Fruit fly (Drosophila melanogaster) whole organism, prepupa: ENCODE data around the gene gw.
A peak's percentile ranks its signal among the peaks of the same experiment; 100 is the strongest.

Experiments
- Blimp-1 ChIP-seq: fragments of 200-800 bp; sonication (Bioruptor generic); optimal IDR thresholded peaks from 3 replicates; lab custom pipeline; 2017; ENCODE audit warnings: missing biosample characterization, missing genetic modification characterization, mild to moderate bottlenecking, moderate library complexity, missing genetic modification reagents
- CG10631 ChIP-seq: fragments of 200-800 bp; sonication (Bioruptor generic); optimal IDR thresholded peaks from 2 replicates; lab custom pipeline; 2016; ENCODE audit warnings: missing biosample characterization, missing genetic modification characterization
- CG10669 ChIP-seq: fragments of 200-800 bp; sonication (Bioruptor generic); optimal IDR thresholded peaks from 3 replicates; lab custom pipeline; 2018; ENCODE audit warnings: missing biosample characterization, mild to moderate bottlenecking, missing genetic modification characterization, moderate library complexity
- CG11294 ChIP-seq: fragments of 200-800 bp; sonication (Bioruptor generic); IDR thresholded peaks from 2 replicates; pipeline ENCODE4 v1.3.6; 2022; ENCODE audit warnings: missing biosample characterization, missing genetic modification characterization
- CG11902 ChIP-seq: fragments of 200-800 bp; sonication (Bioruptor generic); optimal IDR thresholded peaks from 3 replicates; lab custom pipeline; 2016; ENCODE audit warnings: missing biosample characterization, missing genetic modification characterization
- CG1621 ChIP-seq: fragments of 200-800 bp; sonication (Bioruptor generic); optimal IDR thresholded peaks from 3 replicates; lab custom pipeline; 2018; ENCODE audit warnings: missing biosample characterization, mild to moderate bottlenecking, missing genetic modification characterization
- CG16779 ChIP-seq: fragments of 200-800 bp; sonication (Bioruptor generic); optimal IDR thresholded peaks from 3 replicates; lab custom pipeline; 2017; ENCODE audit warnings: missing biosample characterization, mild to moderate bottlenecking, missing genetic modification characterization
- CG32006 ChIP-seq: fragments of 200-800 bp; sonication (Bioruptor generic); optimal IDR thresholded peaks from 3 replicates; lab custom pipeline; 2017; ENCODE audit warnings: missing biosample characterization, mild to moderate bottlenecking, missing genetic modification characterization
- CG34406 ChIP-seq: fragments of 200-800 bp; sonication (Bioruptor generic); optimal IDR thresholded peaks from 3 replicates; lab custom pipeline; 2016; ENCODE audit warnings: missing biosample characterization, missing genetic modification characterization
- CG3919 ChIP-seq: fragments of 200-800 bp; sonication (Bioruptor generic); optimal IDR thresholded peaks from 3 replicates; lab custom pipeline; 2016; ENCODE audit warnings: missing biosample characterization, missing genetic modification characterization
- CG4318 ChIP-seq: fragments of 200-800 bp; sonication (Bioruptor generic); optimal IDR thresholded peaks from 3 replicates; lab custom pipeline; 2017; ENCODE audit warnings: missing biosample characterization, mild to moderate bottlenecking, missing genetic modification characterization
- CG6163 ChIP-seq: fragments of 200-800 bp; sonication (Bioruptor generic); IDR thresholded peaks from 3 replicates; pipeline ENCODE4 v1.3.6; 2022; ENCODE audit warnings: missing biosample characterization, missing genetic modification characterization
- CG6276 ChIP-seq: fragments of 200-800 bp; sonication (Bioruptor generic); optimal IDR thresholded peaks from 2 replicates; lab custom pipeline; 2017; ENCODE audit warnings: missing biosample characterization, mild to moderate bottlenecking, missing genetic modification characterization
- CG6792 ChIP-seq: fragments of 200-800 bp; sonication (Bioruptor generic); optimal IDR thresholded peaks from 3 replicates; lab custom pipeline; 2016; ENCODE audit warnings: missing biosample characterization, missing genetic modification characterization
- CG6808 ChIP-seq: fragments of 200-800 bp; sonication (Bioruptor generic); optimal IDR thresholded peaks from 3 replicates; lab custom pipeline; 2017; ENCODE audit warnings: missing biosample characterization, missing genetic modification characterization, mild to moderate bottlenecking, moderate library complexity, missing genetic modification reagents
- CG6854 ChIP-seq: fragments of 200-800 bp; sonication (Bioruptor generic); optimal IDR thresholded peaks from 2 replicates; lab custom pipeline; 2017; ENCODE audit warnings: missing biosample characterization, mild to moderate bottlenecking, missing genetic modification characterization
- CG8119 ChIP-seq: fragments of 200-800 bp; sonication (Bioruptor generic); IDR thresholded peaks from 3 replicates; pipeline ENCODE4 v1.3.6; 2022; ENCODE audit warnings: missing biosample characterization, missing genetic modification characterization
- CG8319 ChIP-seq: fragments of 200-800 bp; sonication (Bioruptor generic); optimal IDR thresholded peaks from 3 replicates; lab custom pipeline; 2016; ENCODE audit warnings: missing biosample characterization, missing genetic modification characterization
- CG9139 ChIP-seq: fragments of 200-800 bp; sonication (Bioruptor generic); optimal IDR thresholded peaks from 3 replicates; lab custom pipeline; 2017; ENCODE audit warnings: missing biosample characterization, mild to moderate bottlenecking, missing genetic modification characterization
- Eip75B ChIP-seq: fragments of 200-800 bp; sonication (Bioruptor generic); optimal IDR thresholded peaks from 3 replicates; lab custom pipeline; 2016; ENCODE audit warnings: missing biosample characterization, missing genetic modification characterization
- Eip78C ChIP-seq: fragments of 200-800 bp; sonication (Bioruptor generic); peaks from one replicate; lab custom pipeline; 2016; ENCODE audit warnings: missing biosample characterization, missing genetic modification characterization
- Ets21C ChIP-seq: fragments of 200-800 bp; sonication (Bioruptor generic); optimal IDR thresholded peaks from 3 replicates; lab custom pipeline; 2016; ENCODE audit warnings: missing biosample characterization, missing genetic modification characterization
- Ets96B ChIP-seq: fragments of 200-800 bp; optimal IDR thresholded peaks from 2 replicates; lab custom pipeline; 2019; ENCODE audit warnings: missing biosample characterization, mild to moderate bottlenecking, missing genetic modification characterization, moderate library complexity
- Gug ChIP-seq: fragments of 200-800 bp; sonication (Bioruptor generic); IDR thresholded peaks from 2 replicates; pipeline ENCODE4 v1.3.6; 2022; ENCODE audit warnings: missing biosample characterization, missing genetic modification characterization
- Hr39 ChIP-seq: fragments of 200-800 bp; sonication (Bioruptor generic); optimal IDR thresholded peaks from 2 replicates; lab custom pipeline; 2016; ENCODE audit warnings: missing biosample characterization, missing genetic modification characterization
- Hr4 ChIP-seq: fragments of 200-800 bp; sonication (Bioruptor generic); optimal IDR thresholded peaks from 3 replicates; lab custom pipeline; 2016; ENCODE audit warnings: missing biosample characterization, missing genetic modification characterization
- Lpt ChIP-seq: fragments of 200-800 bp; sonication (Bioruptor generic); optimal IDR thresholded peaks from 3 replicates; lab custom pipeline; 2016; ENCODE audit warnings: missing biosample characterization, missing genetic modification characterization
- Met ChIP-seq: fragments of 200-800 bp; sonication (Bioruptor generic); optimal IDR thresholded peaks from 3 replicates; lab custom pipeline; 2016; ENCODE audit warnings: missing biosample characterization, missing genetic modification characterization
- OdsH ChIP-seq: fragments of 200-800 bp; sonication (Bioruptor generic); optimal IDR thresholded peaks from 3 replicates; lab custom pipeline; 2016; ENCODE audit warnings: missing biosample characterization, missing genetic modification characterization
- Sox14 ChIP-seq: fragments of 200-800 bp; sonication (Bioruptor generic); optimal IDR thresholded peaks from 3 replicates; lab custom pipeline; 2016; ENCODE audit warnings: missing biosample characterization, missing genetic modification characterization
- Sox15 ChIP-seq: fragments of 200-800 bp; sonication (Bioruptor generic); optimal IDR thresholded peaks from 3 replicates; lab custom pipeline; 2016; ENCODE audit warnings: missing biosample characterization, missing genetic modification characterization
- achi ChIP-seq: fragments of 200-800 bp; sonication (Bioruptor generic); optimal IDR thresholded peaks from 3 replicates; lab custom pipeline; 2016; ENCODE audit warnings: missing biosample characterization, missing genetic modification characterization
- acj6 ChIP-seq: fragments of 200-800 bp; sonication (Bioruptor generic); optimal IDR thresholded peaks from 3 replicates; lab custom pipeline; 2016; ENCODE audit warnings: missing biosample characterization, missing genetic modification characterization
- cyc ChIP-seq: fragments of 200-800 bp; sonication (Bioruptor generic); optimal IDR thresholded peaks from 3 replicates; lab custom pipeline; 2016; ENCODE audit warnings: missing biosample characterization, missing genetic modification characterization
- dac ChIP-seq: fragments of 200-800 bp; sonication (Bioruptor generic); optimal IDR thresholded peaks from 2 replicates; lab custom pipeline; 2017; ENCODE audit warnings: missing biosample characterization, mild to moderate bottlenecking, missing genetic modification characterization
- dsx ChIP-seq: fragments of 200-800 bp; optimal IDR thresholded peaks from 3 replicates; lab custom pipeline; 2019; ENCODE audit warnings: missing biosample characterization, mild to moderate bottlenecking, missing genetic modification characterization, moderate library complexity; ENCODE audit not compliant: poor library complexity, severe bottlenecking
- eg ChIP-seq: fragments of 200-800 bp; sonication (Bioruptor generic); IDR thresholded peaks from 3 replicates; pipeline ENCODE4 v1.3.6; 2022; ENCODE audit warnings: missing biosample characterization, missing genetic modification characterization
- esn ChIP-seq: fragments of 200-800 bp; sonication (Bioruptor generic); optimal IDR thresholded peaks from 2 replicates; lab custom pipeline; 2016; ENCODE audit warnings: missing biosample characterization, mild to moderate bottlenecking, missing genetic modification characterization, moderate library complexity
- fd59A ChIP-seq: fragments of 200-800 bp; sonication (Bioruptor generic); optimal IDR thresholded peaks from 2 replicates; lab custom pipeline; 2017; ENCODE audit warnings: missing biosample characterization, mild to moderate bottlenecking, missing genetic modification characterization, missing genetic modification reagents
- lz ChIP-seq: fragments of 200-800 bp; sonication (Bioruptor generic); optimal IDR thresholded peaks from 3 replicates; lab custom pipeline; 2016; ENCODE audit warnings: missing biosample characterization, missing genetic modification characterization
- pdm3 ChIP-seq: fragments of 200-800 bp; sonication (Bioruptor generic); optimal IDR thresholded peaks from 3 replicates; lab custom pipeline; 2016; ENCODE audit warnings: missing biosample characterization, missing genetic modification characterization
- salr ChIP-seq, 2 experiments: fragments of 200-800 bp; sonication (Bioruptor generic); optimal IDR thresholded peaks; 3 replicates each; lab custom pipeline; 2016 to 2018; ENCODE audit warnings: missing biosample characterization in 2 of 2, missing genetic modification characterization in 2 of 2, mild to moderate bottlenecking in 1 of 2
- ss ChIP-seq, 2 experiments: fragments of 200-800 bp; sonication (Bioruptor generic); optimal IDR thresholded peaks; 2 replicates in 1 of 2; 3 replicates in 1 of 2; lab custom pipeline; 2017 to 2018; ENCODE audit warnings: mild to moderate bottlenecking in 2 of 2, missing biosample characterization in 2 of 2, missing genetic modification characterization in 2 of 2, moderate library complexity in 1 of 2
- svp ChIP-seq: fragments of 200-800 bp; sonication (Bioruptor generic); peaks from one replicate; lab custom pipeline; 2016; ENCODE audit warnings: missing biosample characterization, missing genetic modification characterization
- topi ChIP-seq: fragments of 200-800 bp; sonication (Bioruptor generic); optimal IDR thresholded peaks from 3 replicates; lab custom pipeline; 2016; ENCODE audit warnings: missing biosample characterization, missing genetic modification characterization
- vri ChIP-seq: fragments of 200-800 bp; sonication (Bioruptor generic); optimal IDR thresholded peaks from 3 replicates; lab custom pipeline; 2016; ENCODE audit warnings: missing biosample characterization, mild to moderate bottlenecking, missing genetic modification characterization

gw gene

dm6 chr4:670905-671419 lies 10.6 kb upstream of the gw start, which contains the start of gene CG11360 (continued):
- peak; percentile 9 for TF ChIP-seq lz
- TF ChIP-seq Gug (GFP tag; lab: Robert Waterston, UW) = no peak
- no peak for TF ChIP-seq Blimp-1
- no peak for TF ChIP-seq CG8319 (GFP tag; lab: Kevin White, UChicago)
- no peak for TF ChIP-seq fd59A
- TF ChIP-seq CG32006 = no peak
- no peak for TF ChIP-seq Hr4 (GFP tag; lab: Kevin White, UChicago)
- no peak for TF ChIP-seq CG11294
- no peak for TF ChIP-seq cyc (GFP tag; lab: Kevin White, UChicago)
- no peak for TF ChIP-seq CG6276
- TF ChIP-seq Ets96B (tag; lab: Kevin White, UChicago) = no peak
- no peak for TF ChIP-seq svp
- TF ChIP-seq, all 60 proteins: peak for 15

- no peak for TF ChIP-seq topi (GFP tag; lab: Kevin White, UChicago)
- TF ChIP-seq CG3919 (GFP tag; lab: Kevin White, UChicago) = no peak
- TF ChIP-seq CG10631 = no peak
- no peak for TF ChIP-seq Hr4 (GFP tag; lab: Kevin White, UChicago)
- TF ChIP-seq Blimp-1 = no peak
- TF ChIP-seq Sox14 = no peak
- TF ChIP-seq CG16779 (tag; lab: Kevin White, UChicago) = no peak
- TF ChIP-seq lz = no peak
- TF ChIP-seq CG34406 = no peak
- TF ChIP-seq Sox15 (GFP tag; lab: Kevin White, UChicago) = no peak
- TF ChIP-seq CG11902 = no peak
Measured at dm6 chr4:664277-664676, 3.9 kb upstream of the gw start.

- peak; percentile 45 for TF ChIP-seq CG10631
- TF ChIP-seq CG1621 (tag; lab: Kevin White, UChicago) = no peak
- TF ChIP-seq CG6792 (GFP tag; lab: Kevin White, UChicago) = no peak
- no peak for TF ChIP-seq Gug (GFP tag; lab: Robert Waterston, UW)
- peak; percentile 41 for TF ChIP-seq Sox15 (GFP tag; lab: Kevin White, UChicago)
- TF ChIP-seq dac = no peak
- peak; percentile 11 for TF ChIP-seq lz
- peak; percentile 47 for TF ChIP-seq acj6 (GFP tag; lab: Kevin White, UChicago)
- no peak for TF ChIP-seq CG9139 (GFP tag; lab: Kevin White, UChicago)
- no peak for TF ChIP-seq salr (GFP tag; optimal IDR thresholded peaks at IDR 0.05; lab: Kevin White, UChicago)
- TF ChIP-seq CG8319 (GFP tag; lab: Kevin White, UChicago) = peak; percentile 24
- TF ChIP-seq Eip75B (GFP tag; lab: Kevin White, UChicago) = peak; percentile 5
- TF ChIP-seq dsx (GFP tag; lab: Kevin White, UChicago) = no peak
- TF ChIP-seq CG3919 (GFP tag; lab: Kevin White, UChicago) = no peak
- no peak for TF ChIP-seq Lpt (GFP tag; lab: Kevin White, UChicago)
- TF ChIP-seq achi = peak; percentile 47
- TF ChIP-seq ss (GFP tag; optimal IDR thresholded peaks at IDR 0.05; lab: Kevin White, UChicago) = peak in 1 of 2 experiments; percentile 52
- TF ChIP-seq CG8119 = no peak
- peak; percentile 56 for TF ChIP-seq OdsH
- TF ChIP-seq CG6276 = no peak
- no peak for TF ChIP-seq eg (GFP tag; lab: Robert Waterston, UW)
- no peak for TF ChIP-seq CG32006
- no peak for TF ChIP-seq CG6163 (GFP tag; lab: Robert Waterston, UW)
- peak; percentile 34 for TF ChIP-seq pdm3 (GFP tag; lab: Kevin White, UChicago)
- TF ChIP-seq esn (GFP tag; lab: Kevin White, UChicago) = peak; percentile 15
- peak; percentile 24 for TF ChIP-seq CG4318 (GFP tag; lab: Kevin White, UChicago)
- TF ChIP-seq Ets21C (GFP tag; lab: Kevin White, UChicago) = peak; percentile 22
- no peak for TF ChIP-seq vri (GFP tag; lab: Kevin White, UChicago)
- peak; percentile 23 for TF ChIP-seq topi (GFP tag; lab: Kevin White, UChicago)
- peak; percentile 24 for TF ChIP-seq CG11902
- TF ChIP-seq Eip78C = peak; percentile 67
- peak; percentile 7 for TF ChIP-seq Met (GFP tag; lab: Kevin White, UChicago)
- no peak for TF ChIP-seq CG10669 (GFP tag; lab: Kevin White, UChicago)
- peak; percentile 54 for TF ChIP-seq Hr39 (GFP tag; lab: Kevin White, UChicago)
- no peak for TF ChIP-seq fd59A
- peak; percentile 36 for TF ChIP-seq Hr4 (GFP tag; lab: Kevin White, UChicago)
- no peak for TF ChIP-seq CG6854 (GFP tag; lab: Kevin White, UChicago)
- TF ChIP-seq CG6808 = no peak
Measured at dm6 chr4:663055-663670, 2.8 kb upstream of the gw start, which contains the start of the genes CG46466 and Slip1. TSS of gene CG46466 (minus strand) at chr4:663124. TSS of gene Slip1 (plus strand) at chr4:663621.
